Fruit fly (Drosophila melanogaster): ENCODE measurements around the gene CG6592.

CG6592 gene

DNA sequence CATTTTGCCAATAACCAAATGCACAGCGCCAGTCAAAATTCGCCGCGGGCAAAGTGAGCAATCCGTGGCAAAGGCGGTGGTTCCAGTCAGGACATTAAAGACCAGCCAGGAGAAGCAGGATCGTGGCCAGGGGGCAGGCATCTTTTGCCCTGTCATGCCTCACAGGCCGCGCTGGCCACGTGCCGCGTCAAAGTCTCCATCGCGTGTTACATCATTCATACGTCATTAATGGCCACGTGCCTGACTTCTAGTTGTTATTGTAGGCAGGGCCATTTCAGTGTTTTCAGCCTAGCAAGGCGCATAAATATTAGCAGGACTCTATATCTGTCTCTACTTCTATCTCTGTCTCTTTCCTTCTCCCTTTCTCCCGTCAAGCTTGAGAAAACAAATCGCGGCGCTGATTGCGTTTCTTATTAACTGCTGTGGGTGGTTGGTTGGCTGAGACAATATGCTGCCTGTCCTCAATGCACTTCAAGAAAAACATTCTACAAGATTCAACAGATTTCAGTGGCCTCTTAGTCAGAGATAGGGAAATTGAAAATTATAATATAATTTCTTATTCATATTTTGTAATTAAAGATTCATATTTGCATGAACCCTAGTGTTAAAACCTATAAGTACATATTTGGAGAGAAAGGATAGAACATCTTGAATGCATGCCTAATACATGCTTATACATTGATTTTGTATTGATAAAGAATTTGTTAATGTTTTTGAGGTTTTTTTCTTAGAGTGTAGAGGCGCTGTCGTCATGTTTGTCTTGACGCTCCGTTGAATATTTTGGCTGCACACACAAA lies 49.0 kb downstream of the CG6592 start (continued):
- TF ChIP-seq Myb (GFP tag; optimal IDR thresholded peaks at IDR 0.05) (no peak), toy (GFP tag; IDR thresholded peaks at IDR 0.05) (no peak), Mes4 (GFP tag; optimal IDR thresholded peaks at IDR 0.05) (no peak), CG4424 (GFP tag; optimal IDR thresholded peaks at IDR 0.05) (no peak), dm (GFP tag; optimal IDR thresholded peaks at IDR 0.05) (no peak), Sox102F (GFP tag; optimal IDR thresholded peaks at IDR 0.05) (peak; percentile 8), CG13624 (GFP tag; optimal IDR thresholded peaks at IDR 0.05) (no peak), zfh2 (GFP tag; optimal IDR thresholded peaks at IDR 0.05) (no peak), Abd-B (GFP tag; optimal IDR thresholded peaks at IDR 0.05) (no peak), nmo (GFP tag; optimal IDR thresholded peaks at IDR 0.05) (peak; percentile 23), tgo (GFP tag; IDR thresholded peaks at IDR 0.05) (no peak), CG1024 (GFP tag; IDR thresholded peaks at IDR 0.05) (no peak), danr (GFP tag; IDR thresholded peaks at IDR 0.05) (no peak)

Measured in whole organism, embryonic.